Worm (Caenorhabditis elegans) whole organism, early embryonic: ENCODE results near the gene fipr-4.

Experiments used
- B0310.2 ChIP-seq: sonication (generic microtip); optimal IDR thresholded peaks from 2 replicates; lab custom pipeline; 2016; ENCODE audit warnings: mild to moderate bottlenecking, missing genetic modification characterization, missing compliant biosample characterization
- F13C5.2 ChIP-seq: sonication (generic microtip); optimal IDR thresholded peaks from 2 replicates; lab custom pipeline; 2017; ENCODE audit warnings: mild to moderate bottlenecking, missing genetic modification characterization, inconsistent platforms, missing compliant biosample characterization
- aly-1 ChIP-seq: sonication (generic microtip); optimal IDR thresholded peaks from 2 replicates; lab custom pipeline; 2016; ENCODE audit warnings: missing genetic modification characterization, missing compliant biosample characterization
- ama-1 ChIP-seq: fragments of 150-350 bp; optimal IDR thresholded peaks from 2 replicates; lab custom pipeline; 2014
- ceh-13 ChIP-seq: fragments of 200-800 bp; sonication (Bioruptor generic); optimal IDR thresholded peaks from 2 replicates; lab custom pipeline; 2018; ENCODE audit warnings: mild to moderate bottlenecking, missing genetic modification characterization, missing compliant biosample characterization
- ceh-36 ChIP-seq: sonication (generic microtip); optimal IDR thresholded peaks from 2 replicates; lab custom pipeline; 2016; ENCODE audit warnings: missing genetic modification characterization, inconsistent platforms, missing compliant biosample characterization
- ets-7 ChIP-seq: sonication (generic microtip); optimal IDR thresholded peaks from 2 replicates; lab custom pipeline; 2016; ENCODE audit warnings: missing genotype, missing genetic modification characterization, missing compliant biosample characterization
- flt-1 ChIP-seq: fragments of 200-800 bp; sonication (Bioruptor generic); IDR thresholded peaks from 2 replicates; pipeline ENCODE4 v1.3.6; 2022; ENCODE audit warnings: missing genetic modification characterization, missing compliant biosample characterization
- hmbx-1 ChIP-seq: sonication (generic microtip); optimal IDR thresholded peaks from 2 replicates; lab custom pipeline; 2016; ENCODE audit warnings: mild to moderate bottlenecking, missing genetic modification characterization, missing compliant biosample characterization
- hmg-4 ChIP-seq: fragments of 200-800 bp; sonication (Bioruptor generic); optimal IDR thresholded peaks from 2 replicates; lab custom pipeline; 2018; ENCODE audit warnings: mild to moderate bottlenecking, missing genetic modification characterization, missing compliant biosample characterization
- hnd-1 ChIP-seq: sonication (generic microtip); optimal IDR thresholded peaks from 2 replicates; lab custom pipeline; 2016; ENCODE audit warnings: missing genetic modification characterization, missing compliant biosample characterization
- pes-1 ChIP-seq: fragments of 200-800 bp; sonication (Bioruptor generic); IDR thresholded peaks from 2 replicates; pipeline ENCODE4 v1.3.6; 2022; ENCODE audit warnings: missing genetic modification reagents, missing genetic modification characterization, missing compliant biosample characterization
- scrt-1 ChIP-seq: fragments of 200-800 bp; sonication (Bioruptor generic); IDR thresholded peaks from 2 replicates; pipeline ENCODE4 v1.3.6; 2022; ENCODE audit warnings: missing genetic modification characterization, missing compliant biosample characterization
- sea-1 ChIP-seq: fragments of 200-800 bp; sonication (Bioruptor generic); conservative IDR thresholded peaks from 2 replicates; pipeline ENCODE4 v1.3.6; 2022; ENCODE audit warnings: missing genetic modification characterization, missing compliant biosample characterization
- tbx-11 ChIP-seq: fragments of 200-800 bp; sonication (Bioruptor generic); IDR thresholded peaks from 2 replicates; pipeline ENCODE4 v1.3.6; 2022; ENCODE audit warnings: missing genetic modification characterization, missing compliant biosample characterization
- tbx-37 ChIP-seq: fragments of 200-800 bp; sonication (Bioruptor generic); conservative IDR thresholded peaks from 2 replicates; pipeline ENCODE4 v1.3.6; 2022; ENCODE audit warnings: missing genetic modification reagents, missing genetic modification characterization, missing compliant biosample characterization
- tra-4 ChIP-seq: sonication (generic microtip); optimal IDR thresholded peaks from 2 replicates; lab custom pipeline; 2017; ENCODE audit warnings: missing genetic modification characterization, missing compliant biosample characterization

The fipr-4 gene

ce11 chrV:10202340-10202739 is 25.9 kb downstream of the fipr-4 start:
- TF ChIP-seq aly-1 (tag; lab: Kevin White, UChicago) (no peak), hmbx-1 (tag; lab: Kevin White, UChicago) (no peak), hmg-4 (GFP tag; lab: Kevin White, UChicago) (no peak), tbx-37 (GFP tag; lab: Robert Waterston, UW) (no peak), sea-1 (no peak), flt-1 (no peak), pes-1 (GFP tag; lab: Robert Waterston, UW) (no peak), scrt-1 (GFP tag; lab: Robert Waterston, UW) (no peak), B0310.2 (no peak), tbx-11 (GFP tag; lab: Robert Waterston, UW) (no peak), ceh-36 (no peak), ets-7 (tag; lab: Kevin White, UChicago) (no peak), tra-4 (tag; lab: Kevin White, UChicago) (no peak), hnd-1 (tag; lab: Kevin White, UChicago) (no peak)

- TF ChIP-seq sea-1 (no peak), scrt-1 (GFP tag; lab: Robert Waterston, UW) (no peak), F13C5.2 (tag; lab: Kevin White, UChicago) (no peak), ceh-13 (GFP tag; lab: Kevin White, UChicago) (no peak), hnd-1 (tag; lab: Kevin White, UChicago) (no peak), ets-7 (tag; lab: Kevin White, UChicago) (no peak), hmbx-1 (tag; lab: Kevin White, UChicago) (no peak), ama-1 (lab: Kevin White, UChicago) (no peak), tra-4 (tag; lab: Kevin White, UChicago) (no peak), pes-1 (GFP tag; lab: Robert Waterston, UW) (no peak), ceh-36 (no peak)
These were observed 26.3 kb downstream of the fipr-4 start, which contains the start of gene ZK856.7 for ce11 chrV:10201913-10202312. ZK856.7 (plus strand) TSS chrV:10202098.

ce11 chrV:10198386-10198785 is 29.9 kb downstream of the fipr-4 start, which contains the start of gene ZK856.6:
ZK856.6 (plus strand) TSS chrV:10198686.
- TF ChIP-seq tra-4 (tag; lab: Kevin White, UChicago) = no peak
- TF ChIP-seq sea-1 = no peak
- TF ChIP-seq pes-1 (GFP tag; lab: Robert Waterston, UW) = no peak
- no peak for TF ChIP-seq B0310.2
- no peak for TF ChIP-seq ets-7 (tag; lab: Kevin White, UChicago)
- TF ChIP-seq tbx-37 (GFP tag; lab: Robert Waterston, UW) = no peak
- no peak for TF ChIP-seq ceh-36
- no peak for TF ChIP-seq ceh-13 (GFP tag; lab: Kevin White, UChicago)

ce11 chrV:10191242-10191641 is 37.0 kb downstream of the fipr-4 start:
- TF ChIP-seq ceh-13 (GFP tag; lab: Kevin White, UChicago) = no peak
- no peak for TF ChIP-seq flt-1
- TF ChIP-seq hmbx-1 (tag; lab: Kevin White, UChicago) = no peak
- no peak for TF ChIP-seq pes-1 (GFP tag; lab: Robert Waterston, UW)
- no peak for TF ChIP-seq tbx-11 (GFP tag; lab: Robert Waterston, UW)

- no peak for TF ChIP-seq ama-1 (lab: Kevin White, UChicago)
- TF ChIP-seq tbx-11 (GFP tag; lab: Robert Waterston, UW) = no peak
- no peak for TF ChIP-seq sea-1
- TF ChIP-seq tbx-37 (GFP tag; lab: Robert Waterston, UW) = no peak
These were observed 38.1 kb downstream of the fipr-4 start, which contains the start of gene ZK856.5 for ce11 chrV:10190081-10190556. ZK856.5 (minus strand) TSS chrV:10190131.

ce11 chrV:10185719-10186118 is 42.5 kb downstream of the fipr-4 start, which contains the start of gene ZK856.18:
ZK856.18 (minus strand) TSS chrV:10186007.
- TF ChIP-seq ceh-13 (GFP tag; lab: Kevin White, UChicago) (no peak), hnd-1 (tag; lab: Kevin White, UChicago) (no peak), scrt-1 (GFP tag; lab: Robert Waterston, UW) (no peak), F13C5.2 (tag; lab: Kevin White, UChicago) (no peak), ets-7 (tag; lab: Kevin White, UChicago) (no peak), ceh-36 (no peak)

- TF ChIP-seq ets-7 (tag; lab: Kevin White, UChicago) (no peak), pes-1 (GFP tag; lab: Robert Waterston, UW) (no peak), scrt-1 (GFP tag; lab: Robert Waterston, UW) (no peak), ceh-36 (no peak), aly-1 (tag; lab: Kevin White, UChicago) (no peak), ama-1 (lab: Kevin White, UChicago) (no peak), B0310.2 (no peak), hnd-1 (tag; lab: Kevin White, UChicago) (no peak), ceh-13 (GFP tag; lab: Kevin White, UChicago) (no peak), F13C5.2 (tag; lab: Kevin White, UChicago) (no peak), hmbx-1 (tag; lab: Kevin White, UChicago) (no peak), hmg-4 (GFP tag; lab: Kevin White, UChicago) (no peak), flt-1 (no peak), sea-1 (no peak), tbx-37 (GFP tag; lab: Robert Waterston, UW) (no peak), tra-4 (tag; lab: Kevin White, UChicago) (no peak)
These were observed 44.5 kb downstream of the fipr-4 start for ce11 chrV:10183810-10184209.

ce11 chrV:10182984-10183383 is 45.3 kb downstream of the fipr-4 start, which contains the start of gene ZK856.4:
ZK856.4 (plus strand) TSS chrV:10183284.
- no peak for TF ChIP-seq tbx-37 (GFP tag; lab: Robert Waterston, UW)
- TF ChIP-seq hnd-1 (tag; lab: Kevin White, UChicago) = no peak
- no peak for TF ChIP-seq tra-4 (tag; lab: Kevin White, UChicago)
- TF ChIP-seq aly-1 (tag; lab: Kevin White, UChicago) = no peak
- no peak for TF ChIP-seq scrt-1 (GFP tag; lab: Robert Waterston, UW)
- TF ChIP-seq ceh-13 (GFP tag; lab: Kevin White, UChicago) = no peak
- TF ChIP-seq ets-7 (tag; lab: Kevin White, UChicago) = no peak
- no peak for TF ChIP-seq pes-1 (GFP tag; lab: Robert Waterston, UW)
